Worm (Caenorhabditis elegans) whole organism, L3 larva: Measurements from ENCODE around the gene rpc-11.

Experiments used
- R02D3.7 ChIP-seq: fragments of 150-350 bp; optimal IDR thresholded peaks from 2 replicates; lab custom pipeline; 2014; ENCODE audit warnings: missing biosample characterization, missing genetic modification characterization
- ceh-16 ChIP-seq: sonication (generic microtip); optimal IDR thresholded peaks from 2 replicates; lab custom pipeline; 2017; ENCODE audit warnings: missing biosample characterization, missing genetic modification characterization
- ceh-28 ChIP-seq: fragments of 150-350 bp; optimal IDR thresholded peaks from 2 replicates; lab custom pipeline; 2014; ENCODE audit warnings: missing biosample characterization, missing genetic modification reagents, missing genetic modification characterization
- ceh-9 ChIP-seq: sonication (generic microtip); optimal IDR thresholded peaks from 2 replicates; lab custom pipeline; 2018; ENCODE audit warnings: missing biosample characterization, missing genetic modification characterization
- elt-1 ChIP-seq: fragments of 150-350 bp; optimal IDR thresholded peaks from 2 replicates; lab custom pipeline; 2014; ENCODE audit warnings: missing biosample characterization, missing genetic modification characterization
- elt-3 ChIP-seq, 3 experiments: fragments of 150-350 bp in 1 of 3; sonication (generic microtip) in 2 of 3; optimal IDR thresholded peaks; 2 replicates in 2 of 3; 4 replicates in 1 of 3; lab custom pipeline; 2014 to 2017; ENCODE audit warnings: missing biosample characterization in 3 of 3, missing genetic modification characterization in 3 of 3
- eor-1 ChIP-seq, 2 experiments: fragments of 150-350 bp; optimal IDR thresholded peaks; 2 replicates each; lab custom pipeline; 2014 to 2018; ENCODE audit warnings: missing biosample characterization in 2 of 2, missing genetic modification characterization in 2 of 2
- fkh-2 ChIP-seq: fragments of 150-350 bp; optimal IDR thresholded peaks from 2 replicates; lab custom pipeline; 2014; ENCODE audit warnings: missing biosample characterization, missing genetic modification reagents, missing genetic modification characterization
- fos-1 ChIP-seq: fragments of 150-350 bp; optimal IDR thresholded peaks from 2 replicates; lab custom pipeline; 2014; ENCODE audit warnings: missing biosample characterization, missing genetic modification characterization
- jun-1 ChIP-seq: fragments of 150-350 bp; optimal IDR thresholded peaks from 2 replicates; lab custom pipeline; 2014; ENCODE audit warnings: missing biosample characterization, missing genetic modification reagents, missing genetic modification characterization
- lin-39 ChIP-seq: fragments of 150-350 bp; optimal IDR thresholded peaks from 2 replicates; lab custom pipeline; 2018; ENCODE audit warnings: missing biosample characterization, missing genetic modification reagents, missing genetic modification characterization
- mml-1 ChIP-seq: fragments of 150-350 bp; sonication (generic microtip); optimal IDR thresholded peaks from 3 replicates; lab custom pipeline; 2014; ENCODE audit warnings: missing biosample characterization, missing genetic modification characterization
- nfya-1 ChIP-seq: sonication (generic microtip); optimal IDR thresholded peaks from 2 replicates; lab custom pipeline; 2017; ENCODE audit warnings: missing genetic modification characterization, mild to moderate bottlenecking, missing compliant biosample characterization, antibody characterized with exemption, moderate library complexity; ENCODE audit not compliant: insufficient read depth
- nhr-23 ChIP-seq: fragments of 150-350 bp; optimal IDR thresholded peaks from 2 replicates; lab custom pipeline; 2014; ENCODE audit warnings: missing biosample characterization, missing genetic modification reagents, missing genetic modification characterization
- nhr-237 ChIP-seq: fragments of 150-350 bp; optimal IDR thresholded peaks from 2 replicates; lab custom pipeline; 2014; ENCODE audit warnings: missing biosample characterization, missing genetic modification characterization
- nhr-25 ChIP-seq: sonication (generic microtip); optimal IDR thresholded peaks from 2 replicates; lab custom pipeline; 2017; ENCODE audit warnings: missing biosample characterization, missing genetic modification characterization
- sea-2 ChIP-seq: fragments of 150-350 bp; sonication (generic microtip); optimal IDR thresholded peaks from 4 replicates; lab custom pipeline; 2014; ENCODE audit warnings: missing biosample characterization, missing genetic modification reagents, missing genetic modification characterization
- skn-1 ChIP-seq: fragments of 150-350 bp; optimal IDR thresholded peaks from 2 replicates; lab custom pipeline; 2014; ENCODE audit warnings: missing biosample characterization, missing genetic modification characterization
- snpc-4 ChIP-seq: fragments of 150-350 bp; optimal IDR thresholded peaks from 2 replicates; lab custom pipeline; 2014; ENCODE audit warnings: missing biosample characterization, missing genetic modification characterization
- tbx-2 ChIP-seq: sonication (generic microtip); optimal IDR thresholded peaks from 2 replicates; lab custom pipeline; 2016; ENCODE audit warnings: mild to moderate bottlenecking, missing genetic modification characterization, missing compliant biosample characterization
- unc-39 ChIP-seq: sonication (generic microtip); optimal IDR thresholded peaks from 4 replicates; lab custom pipeline; 2017; ENCODE audit warnings: missing biosample characterization, missing genetic modification characterization
- zag-1 ChIP-seq: fragments of 150-350 bp; optimal IDR thresholded peaks from 2 replicates; lab custom pipeline; 2014; ENCODE audit warnings: missing biosample characterization, missing genetic modification characterization

The rpc-11 gene

DNA sequence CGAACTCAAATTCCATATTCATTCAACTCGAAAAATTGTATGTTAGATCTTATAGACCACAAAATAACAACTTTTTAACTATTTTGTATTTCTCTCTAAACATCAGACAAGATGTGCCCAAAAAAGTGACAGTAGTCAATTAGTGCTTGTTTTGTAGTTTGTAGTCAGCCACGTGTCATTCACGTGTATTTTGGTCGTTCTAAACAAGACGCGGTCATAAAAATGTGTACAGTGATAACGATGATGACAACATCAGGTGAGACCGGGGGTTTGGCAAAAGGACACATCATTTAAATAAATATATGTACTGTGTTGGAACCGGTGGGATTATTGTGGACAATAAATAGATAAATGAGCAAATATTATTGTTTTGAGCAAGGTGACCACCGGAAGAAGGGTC lies 44.4 kb upstream of the rpc-11 start (continued):
- TF ChIP-seq snpc-4 (tag; lab: Kevin White, UChicago), result no peak
- no peak for TF ChIP-seq skn-1 (tag; lab: Kevin White, UChicago)
- TF ChIP-seq fkh-2, result no peak
- no peak for TF ChIP-seq R02D3.7 (tag; lab: Kevin White, UChicago)
- TF ChIP-seq fos-1 (tag; lab: Kevin White, UChicago), result no peak
- TF ChIP-seq ceh-28 (tag; lab: Kevin White, UChicago), result no peak
- no peak for TF ChIP-seq eor-1 (tag; optimal IDR thresholded peaks at IDR 0.05; lab: Kevin White, UChicago)
- TF ChIP-seq unc-39, result no peak
- peak; percentile 22 for TF ChIP-seq nfya-1
- TF ChIP-seq mml-1 (tag; lab: Kevin White, UChicago), result peak; percentile 73

DNA sequence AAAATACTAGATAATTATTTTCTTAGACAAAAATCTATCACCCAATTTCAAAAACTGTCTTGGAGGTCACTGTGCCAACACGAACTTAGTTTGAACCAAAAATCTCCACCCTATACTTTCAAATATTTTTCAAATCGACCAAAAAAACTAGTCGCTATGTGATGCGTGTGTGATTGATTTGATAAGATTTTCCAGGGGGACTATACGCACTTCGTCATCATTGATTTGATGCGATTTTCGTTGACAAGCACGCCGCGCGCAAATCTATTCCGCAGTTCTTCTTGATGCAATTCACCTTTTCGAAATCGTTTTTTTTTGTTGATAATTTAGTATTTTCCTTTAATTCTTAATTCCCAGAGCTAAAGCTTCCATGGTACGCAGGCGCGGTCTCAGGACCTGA lies 43.6 kb upstream of the rpc-11 start:
- TF ChIP-seq ceh-9 (tag; lab: Kevin White, UChicago), result no peak
- TF ChIP-seq nhr-23 (tag; lab: Kevin White, UChicago), result peak; percentile 41

DNA sequence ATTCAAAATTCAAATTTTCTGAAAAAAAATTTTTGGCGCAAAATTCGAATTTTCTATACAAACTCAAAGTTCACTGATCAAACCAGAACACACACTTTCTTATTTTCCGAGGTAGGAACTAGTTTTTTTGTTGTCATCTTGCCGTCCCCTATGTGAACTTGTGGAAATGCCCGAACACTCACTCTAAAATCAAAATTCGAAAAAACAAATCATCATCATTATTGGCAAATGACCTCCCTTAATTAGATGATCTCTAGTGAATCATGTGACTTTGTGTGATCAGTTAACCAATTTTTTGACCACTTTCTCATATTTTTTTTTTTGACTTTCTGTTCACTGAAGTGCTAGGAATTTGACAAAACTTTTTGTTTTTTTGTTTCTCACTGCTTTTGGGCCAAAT lies 42.6 kb upstream of the rpc-11 start:
- peak; percentile 36 for TF ChIP-seq nhr-25
- no peak for TF ChIP-seq elt-3 (tag; optimal IDR thresholded peaks at IDR 0.05; lab: Kevin White, UChicago)

DNA sequence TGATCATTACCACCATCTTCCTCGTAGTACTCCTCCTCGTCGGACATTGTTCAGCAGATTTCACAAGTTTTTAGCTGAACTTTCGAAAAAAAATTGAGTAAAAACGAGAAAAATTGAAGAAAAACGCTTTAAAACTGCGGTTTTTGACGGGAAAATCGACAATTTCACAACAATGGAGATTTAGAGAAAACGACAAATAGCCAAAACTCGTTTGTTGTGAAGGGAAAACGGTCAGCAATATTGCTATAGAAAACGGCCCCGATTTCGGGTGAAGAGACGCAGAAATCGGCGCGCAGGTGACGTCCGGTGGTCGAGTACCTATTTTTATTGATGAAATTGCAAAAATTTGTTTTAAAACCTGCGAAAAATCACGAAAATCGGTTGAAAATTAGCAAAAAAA lies 36.1 kb upstream of the rpc-11 start, which contains the start of gene clp-7:
Gene clp-7 (minus strand): TSS at position 47 of the 400 bp plus-strand sequence.
- peak; percentile 30 for TF ChIP-seq nhr-23 (tag; lab: Kevin White, UChicago)
- no peak for TF ChIP-seq elt-1
- peak; percentile 1 for TF ChIP-seq nhr-25

ce11 chrIV:1443997-1444678 lies 34.3 kb upstream of the rpc-11 start:
- TF ChIP-seq ceh-28 (tag; lab: Kevin White, UChicago) (peak; percentile 68), lin-39 (tag; lab: Kevin White, UChicago) (no peak)

DNA sequence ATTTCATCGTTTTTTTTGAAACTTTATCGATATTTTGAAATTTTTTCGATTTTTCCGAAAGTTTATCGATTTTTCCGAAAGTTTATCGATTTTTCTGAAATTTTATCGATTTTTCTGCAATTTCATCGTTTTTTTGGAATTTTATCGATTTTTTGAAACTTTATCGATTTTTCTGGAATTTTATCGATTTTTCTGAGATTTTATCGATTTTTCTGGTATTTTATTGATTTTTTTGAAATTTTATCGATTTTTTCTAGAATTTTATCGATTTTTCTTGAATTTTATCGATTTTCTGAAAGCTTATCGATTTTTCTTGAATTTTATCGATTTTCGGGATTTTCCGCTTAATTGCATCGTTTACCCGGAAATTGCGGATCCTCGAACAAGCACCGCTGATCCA lies 33.7 kb upstream of the rpc-11 start:
- TF ChIP-seq tbx-2 (tag; lab: Kevin White, UChicago) (no peak), ceh-28 (tag; lab: Kevin White, UChicago) (peak; percentile 97)

- TF ChIP-seq ceh-28 (tag; lab: Kevin White, UChicago), result peak; percentile 84
- no peak for TF ChIP-seq jun-1
Measured at ce11 chrIV:1437625-1438024, 27.8 kb upstream of the rpc-11 start.

DNA sequence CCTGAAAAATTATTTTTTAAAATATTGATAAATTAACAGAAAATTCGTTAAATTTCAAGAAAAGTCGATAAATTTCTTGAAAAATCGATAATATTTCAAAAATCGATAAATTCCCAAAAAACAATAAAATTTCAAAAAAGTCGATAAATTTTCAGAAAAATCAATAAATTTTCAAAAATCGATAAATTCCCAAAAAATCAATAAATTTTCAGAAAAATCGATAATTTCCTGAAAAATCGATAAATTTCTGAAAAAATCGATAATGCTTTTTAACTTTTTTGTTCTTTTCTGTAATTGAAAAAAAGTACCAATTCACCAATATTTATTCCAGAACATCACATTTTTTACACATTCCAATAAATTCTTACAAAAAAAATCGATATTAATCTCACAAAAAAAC lies 25.3 kb upstream of the rpc-11 start:
- no peak for TF ChIP-seq nhr-237
- no peak for TF ChIP-seq lin-39 (tag; lab: Kevin White, UChicago)
- peak; percentile 99 for TF ChIP-seq ceh-28 (tag; lab: Kevin White, UChicago)

DNA sequence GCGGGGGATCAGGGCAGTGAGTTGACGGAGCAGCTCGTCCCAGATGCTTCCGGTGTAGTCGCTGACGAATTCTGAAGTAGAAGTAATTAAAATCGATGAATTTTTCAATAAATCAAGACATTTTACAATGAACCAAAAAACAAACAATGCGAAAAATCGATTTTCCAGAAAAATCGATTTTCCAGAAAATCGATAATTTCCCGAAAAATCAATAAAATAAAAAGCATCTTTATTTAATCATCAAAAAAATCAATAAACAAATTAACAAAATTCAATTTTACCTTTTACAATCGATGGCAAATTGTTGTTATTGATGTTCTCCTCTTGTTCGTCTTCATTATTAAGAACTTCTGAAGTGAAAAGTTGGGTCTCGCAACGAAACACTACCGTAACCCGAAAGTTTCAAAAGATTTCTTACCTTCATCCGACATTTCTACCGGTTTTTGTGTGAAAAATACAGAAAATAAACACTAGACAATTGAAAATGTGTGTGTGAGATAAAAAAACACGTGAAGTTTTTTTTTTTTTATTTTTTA lies 24.8 kb upstream of the rpc-11 start, which contains the start of gene clp-6:
Gene clp-6 (minus strand): TSS at position 486 of the 536 bp plus-strand sequence.
- no peak for TF ChIP-seq unc-39
- no peak for TF ChIP-seq ceh-16
- peak; percentile 93 for TF ChIP-seq ceh-28 (tag; lab: Kevin White, UChicago)
- TF ChIP-seq elt-3 (tag; optimal IDR thresholded peaks at IDR 0.05; lab: Kevin White, UChicago), result no peak
- TF ChIP-seq sea-2 (GFP tag; lab: Kevin White, UChicago), result no peak

DNA sequence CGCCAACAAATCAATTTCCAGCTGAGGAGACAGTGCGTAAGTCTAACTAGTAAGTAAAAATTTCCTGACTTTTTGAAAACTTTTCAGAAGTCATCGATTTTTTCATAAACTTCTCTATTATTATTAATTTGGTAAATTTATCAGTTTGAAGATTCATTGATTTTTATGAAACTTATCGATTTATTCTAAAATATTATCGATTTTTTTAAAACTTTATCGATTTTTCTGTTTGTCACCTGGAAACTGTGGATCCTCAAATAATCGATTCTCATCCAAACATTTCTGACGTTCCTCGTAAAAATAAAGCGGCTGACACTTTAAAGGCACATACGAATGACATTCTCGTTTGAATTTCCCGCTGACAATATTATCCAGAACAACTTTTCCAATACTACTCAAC lies 24.1 kb upstream of the rpc-11 start:
- TF ChIP-seq ceh-28 (tag; lab: Kevin White, UChicago), result peak; percentile 87
- TF ChIP-seq zag-1, result no peak
